Worm (Caenorhabditis elegans) whole organism, L4 larva: ENCODE results near the gene K08D10.10.

Source experiments
- aha-1 ChIP-seq: fragments of 150-350 bp; peaks from one replicate; lab custom pipeline; 2014; ENCODE audit warnings: missing biosample characterization, missing genetic modification characterization
- ceh-44 ChIP-seq: fragments of 200-800 bp; sonication (Bioruptor generic); IDR thresholded peaks from 2 replicates; pipeline ENCODE4 v1.3.6; 2022; ENCODE audit warnings: missing genetic modification reagents, missing genetic modification characterization, missing compliant biosample characterization
- dve-1 ChIP-seq: sonication (generic microtip); optimal IDR thresholded peaks from 2 replicates; lab custom pipeline; 2017; ENCODE audit warnings: antibody characterized with exemption, mild to moderate bottlenecking, missing genetic modification characterization, missing compliant biosample characterization; ENCODE audit not compliant: insufficient read depth
- hif-1 ChIP-seq, 2 experiments: sonication (generic microtip); optimal IDR thresholded peaks; 2 replicates each; lab custom pipeline; 2016 to 2017; ENCODE audit warnings: missing compliant biosample characterization in 2 of 2, missing genetic modification characterization in 2 of 2, missing genetic modification reagents in 2 of 2, missing genotype in 2 of 2, mild to moderate bottlenecking in 1 of 2
- lin-15B ChIP-seq: fragments of 150-350 bp; sonication (generic microtip); optimal IDR thresholded peaks from 3 replicates; lab custom pipeline; 2014; ENCODE audit warnings: missing biosample characterization, missing genetic modification characterization
- nhr-11 ChIP-seq: fragments of 150-350 bp; optimal IDR thresholded peaks from 2 replicates; lab custom pipeline; 2014; ENCODE audit warnings: missing biosample characterization, missing genetic modification characterization
- nhr-25 ChIP-seq: sonication (generic microtip); optimal IDR thresholded peaks from 2 replicates; lab custom pipeline; 2017; ENCODE audit warnings: missing genetic modification characterization, mild to moderate bottlenecking, missing compliant biosample characterization, antibody characterized with exemption, moderate library complexity, borderline replicate concordance; ENCODE audit not compliant: insufficient read depth
- nhr-77 ChIP-seq: fragments of 150-350 bp; optimal IDR thresholded peaks from 2 replicates; lab custom pipeline; 2014; ENCODE audit warnings: missing biosample characterization, missing genetic modification characterization
- unc-39 ChIP-seq: sonication (generic microtip); optimal IDR thresholded peaks from 2 replicates; lab custom pipeline; 2017; ENCODE audit warnings: missing biosample characterization, missing genetic modification characterization

ce11 chrIV:4178424-4178823 is 26.4 kb downstream of the K08D10.10 start, which contains the start of gene tsen-34:
- TF ChIP-seq lin-15B (no peak), nhr-77 (no peak), hif-1 (tag; optimal IDR thresholded peaks at IDR 0.05; lab: Kevin White, UChicago) (no peak), nhr-11 (tag; lab: Kevin White, UChicago) (no peak), aha-1 (no peak), nhr-25 (tag; lab: Kevin White, UChicago) (no peak), unc-39 (tag; lab: Kevin White, UChicago) (no peak), dve-1 (tag; lab: Kevin White, UChicago) (no peak), ceh-44 (no peak)
